Worm (Caenorhabditis elegans) whole organism, mixed stage, embryonic: ENCODE results near the gene spp-8.

Experiments
- lin-13 ChIP-seq: fragments of 150-350 bp; optimal IDR thresholded peaks from 2 replicates; lab custom pipeline; 2014; ENCODE audit warnings: missing biosample characterization, missing genetic modification characterization
- nhr-12 ChIP-seq: fragments of 150-350 bp; optimal IDR thresholded peaks from 2 replicates; lab custom pipeline; 2014; ENCODE audit warnings: missing biosample characterization, missing genetic modification characterization
- nhr-2 ChIP-seq: fragments of 150-350 bp; optimal IDR thresholded peaks from 2 replicates; lab custom pipeline; 2014; ENCODE audit warnings: missing biosample characterization, missing genetic modification characterization
- nhr-237 ChIP-seq: fragments of 150-350 bp; optimal IDR thresholded peaks from 2 replicates; lab custom pipeline; 2014; ENCODE audit warnings: missing biosample characterization, missing genetic modification characterization
- nhr-28 ChIP-seq: fragments of 150-350 bp; optimal IDR thresholded peaks from 2 replicates; lab custom pipeline; 2014; ENCODE audit warnings: missing biosample characterization, missing genetic modification characterization
- snpc-4 ChIP-seq: fragments of 150-350 bp; optimal IDR thresholded peaks from 2 replicates; lab custom pipeline; 2014; ENCODE audit warnings: missing biosample characterization, missing genetic modification characterization
- sptf-1 ChIP-seq: sonication (generic microtip); optimal IDR thresholded peaks from 2 replicates; lab custom pipeline; 2017; ENCODE audit warnings: mild to moderate bottlenecking, missing genetic modification characterization, moderate library complexity, missing compliant biosample characterization
- unc-39 ChIP-seq: fragments of 150-350 bp; optimal IDR thresholded peaks from 2 replicates; lab custom pipeline; 2014; ENCODE audit warnings: missing biosample characterization, missing genetic modification characterization
- unc-62 ChIP-seq: fragments of 150-350 bp; optimal IDR thresholded peaks from 2 replicates; lab custom pipeline; 2014; ENCODE audit warnings: missing biosample characterization, missing genetic modification reagents, missing genetic modification characterization
- ztf-11 ChIP-seq: fragments of 150-350 bp; optimal IDR thresholded peaks from 2 replicates; lab custom pipeline; 2014; ENCODE audit warnings: missing biosample characterization, missing genetic modification characterization

DNA sequence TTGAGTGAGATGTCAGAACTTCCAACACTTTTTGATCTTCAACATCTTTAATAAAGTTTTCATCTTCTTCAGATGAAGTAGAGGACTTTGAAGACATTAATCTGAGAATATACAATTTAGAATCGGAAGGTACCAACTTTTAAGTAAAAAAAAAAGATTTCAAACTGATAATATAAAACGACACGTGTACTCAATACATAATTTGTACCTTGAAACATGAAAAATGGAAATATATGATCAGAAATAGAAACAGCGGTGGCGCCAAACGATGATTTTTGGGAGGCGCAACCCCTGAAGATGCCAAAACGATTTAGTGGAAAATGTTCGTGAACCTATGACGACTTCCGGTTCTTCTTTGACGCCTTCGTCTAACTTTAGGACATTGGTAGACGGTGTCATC, 9.0 kb upstream of the spp-8 start, which contains the start of gene oat-1:
- TF ChIP-seq unc-39 (no peak), unc-62 (no peak), nhr-237 (no peak), nhr-2 (tag; lab: Kevin White, UChicago) (no peak), nhr-28 (tag; lab: Kevin White, UChicago) (no peak), nhr-12 (tag; lab: Kevin White, UChicago) (no peak), snpc-4 (no peak), ztf-11 (tag; lab: Kevin White, UChicago) (no peak), lin-13 (tag; lab: Kevin White, UChicago) (no peak), sptf-1 (tag; lab: Kevin White, UChicago) (no peak)
